Worm (Caenorhabditis elegans) whole organism, mixed stage, embryonic: ENCODE measurements around the gene lsm-8.
"Not testable (repeated sequence)": the region's sequence is repeated elsewhere in the genome, so short reads cannot be mapped to it uniquely, and the experiment has no call there.

Experiments
- M03D4.4 ChIP-seq: sonication (generic microtip); optimal IDR thresholded peaks from 2 replicates; lab custom pipeline; 2017; ENCODE audit warnings: mild to moderate bottlenecking, missing genetic modification characterization, missing compliant biosample characterization
- bed-3 ChIP-seq: fragments of 200-800 bp; sonication (Bioruptor generic); optimal IDR thresholded peaks from 3 replicates; lab custom pipeline; 2018; ENCODE audit warnings: mild to moderate bottlenecking, missing genetic modification characterization, moderate library complexity, missing compliant biosample characterization
- ceh-39 ChIP-seq: fragments of 150-350 bp; optimal IDR thresholded peaks from 2 replicates; lab custom pipeline; 2014; ENCODE audit warnings: missing biosample characterization, missing genetic modification characterization
- ceh-43 ChIP-seq: fragments of 200-800 bp; sonication (Bioruptor generic); optimal IDR thresholded peaks from 2 replicates; lab custom pipeline; 2018; ENCODE audit warnings: mild to moderate bottlenecking, missing genetic modification characterization, moderate library complexity, missing compliant biosample characterization
- ceh-83 ChIP-seq: fragments of 200-800 bp; sonication (Bioruptor generic); optimal IDR thresholded peaks from 2 replicates; lab custom pipeline; 2018; ENCODE audit warnings: mild to moderate bottlenecking, missing genetic modification characterization, missing compliant biosample characterization
- ces-1 ChIP-seq: fragments of 150-350 bp; optimal IDR thresholded peaks from 2 replicates; lab custom pipeline; 2014; ENCODE audit warnings: missing biosample characterization, missing genetic modification reagents, missing genetic modification characterization
- cnd-1 ChIP-seq: fragments of 200-800 bp; sonication (Bioruptor generic); optimal IDR thresholded peaks from 2 replicates; lab custom pipeline; 2018; ENCODE audit warnings: mild to moderate bottlenecking, missing genetic modification characterization, missing compliant biosample characterization
- elt-1 ChIP-seq: sonication (generic microtip); optimal IDR thresholded peaks from 2 replicates; lab custom pipeline; 2017; ENCODE audit warnings: missing genetic modification characterization, mild to moderate bottlenecking, missing compliant biosample characterization, antibody characterized with exemption, moderate library complexity, borderline replicate concordance; ENCODE audit not compliant: insufficient read depth
- elt-3 ChIP-seq: fragments of 150-350 bp; optimal IDR thresholded peaks from 2 replicates; lab custom pipeline; 2014; ENCODE audit warnings: missing biosample characterization, missing genetic modification characterization
- flh-1 ChIP-seq: fragments of 200-800 bp; sonication (Bioruptor generic); optimal IDR thresholded peaks from 2 replicates; lab custom pipeline; 2018; ENCODE audit warnings: mild to moderate bottlenecking, missing genetic modification characterization, moderate library complexity, missing compliant biosample characterization
- ham-2 ChIP-seq: fragments of 200-800 bp; sonication (Bioruptor generic); optimal IDR thresholded peaks from 2 replicates; lab custom pipeline; 2018; ENCODE audit warnings: mild to moderate bottlenecking, missing genetic modification characterization, missing compliant biosample characterization
- hlh-1 ChIP-seq: fragments of 150-350 bp; optimal IDR thresholded peaks from 2 replicates; lab custom pipeline; 2014; ENCODE audit warnings: missing biosample characterization, missing genetic modification reagents, missing genetic modification characterization
- lin-13 ChIP-seq: fragments of 150-350 bp; optimal IDR thresholded peaks from 2 replicates; lab custom pipeline; 2014; ENCODE audit warnings: missing biosample characterization, missing genetic modification characterization
- lin-32 ChIP-seq: fragments of 200-800 bp; sonication (Bioruptor generic); optimal IDR thresholded peaks from 2 replicates; lab custom pipeline; 2018; ENCODE audit warnings: mild to moderate bottlenecking, missing genetic modification characterization, missing compliant biosample characterization
- lsy-2 ChIP-seq: fragments of 150-350 bp; optimal IDR thresholded peaks from 2 replicates; lab custom pipeline; 2014; ENCODE audit warnings: missing biosample characterization, missing genetic modification characterization
- mab-5 ChIP-seq: fragments of 150-350 bp; optimal IDR thresholded peaks from 2 replicates; lab custom pipeline; 2014; ENCODE audit warnings: missing biosample characterization, missing genetic modification characterization
- mep-1 ChIP-seq: fragments of 150-350 bp; optimal IDR thresholded peaks from 2 replicates; lab custom pipeline; 2017; ENCODE audit warnings: missing biosample characterization, missing genetic modification reagents, missing genetic modification characterization, inconsistent platforms
- mls-2 ChIP-seq: sonication (generic microtip); optimal IDR thresholded peaks from 2 replicates; lab custom pipeline; 2016; ENCODE audit warnings: mild to moderate bottlenecking, missing genetic modification characterization, moderate library complexity, missing compliant biosample characterization
- nhr-12 ChIP-seq: fragments of 150-350 bp; optimal IDR thresholded peaks from 2 replicates; lab custom pipeline; 2014; ENCODE audit warnings: missing biosample characterization, missing genetic modification characterization
- nhr-2 ChIP-seq: fragments of 150-350 bp; optimal IDR thresholded peaks from 2 replicates; lab custom pipeline; 2014; ENCODE audit warnings: missing biosample characterization, missing genetic modification characterization
- nhr-237 ChIP-seq: fragments of 150-350 bp; optimal IDR thresholded peaks from 2 replicates; lab custom pipeline; 2014; ENCODE audit warnings: missing biosample characterization, missing genetic modification characterization
- nhr-76 ChIP-seq: sonication (generic microtip); optimal IDR thresholded peaks from 2 replicates; lab custom pipeline; 2017; ENCODE audit warnings: missing biosample characterization, missing genetic modification characterization
- pha-4 ChIP-seq: fragments of 150-350 bp; optimal IDR thresholded peaks from 2 replicates; lab custom pipeline; 2018; ENCODE audit warnings: missing biosample characterization, missing genetic modification reagents, missing genetic modification characterization
- sem-2 ChIP-seq: fragments of 200-800 bp; sonication (Bioruptor generic); optimal IDR thresholded peaks from 2 replicates; lab custom pipeline; 2018; ENCODE audit warnings: mild to moderate bottlenecking, missing genetic modification characterization, missing compliant biosample characterization
- sptf-1 ChIP-seq: sonication (generic microtip); optimal IDR thresholded peaks from 2 replicates; lab custom pipeline; 2017; ENCODE audit warnings: mild to moderate bottlenecking, missing genetic modification characterization, moderate library complexity, missing compliant biosample characterization
- tbx-8 ChIP-seq: fragments of 200-800 bp; sonication (Bioruptor generic); optimal IDR thresholded peaks from 2 replicates; lab custom pipeline; 2018; ENCODE audit warnings: mild to moderate bottlenecking, missing genetic modification characterization, moderate library complexity, missing compliant biosample characterization
- unc-120 ChIP-seq: sonication (generic microtip); optimal IDR thresholded peaks from 2 replicates; lab custom pipeline; 2017; ENCODE audit warnings: missing genetic modification characterization, missing compliant biosample characterization; ENCODE audit not compliant: poor library complexity, severe bottlenecking
- unc-39 ChIP-seq: fragments of 150-350 bp; optimal IDR thresholded peaks from 2 replicates; lab custom pipeline; 2014; ENCODE audit warnings: missing biosample characterization, missing genetic modification characterization
- zip-8 ChIP-seq: fragments of 150-350 bp; optimal IDR thresholded peaks from 2 replicates; lab custom pipeline; 2014; ENCODE audit warnings: missing biosample characterization, missing genetic modification characterization
- ztf-11 ChIP-seq: fragments of 150-350 bp; optimal IDR thresholded peaks from 2 replicates; lab custom pipeline; 2014; ENCODE audit warnings: missing biosample characterization, missing genetic modification characterization

lsm-8 gene

ce11 chrIV:6299523-6299922, 26.8 kb upstream of the lsm-8 start:
- TF ChIP-seq mls-2 (tag; lab: Kevin White, UChicago) (no peak), sem-2 (GFP tag; lab: Kevin White, UChicago) (no peak), cnd-1 (tag; lab: Kevin White, UChicago) (no peak), ceh-39 (tag; lab: Kevin White, UChicago) (no peak), nhr-12 (tag; lab: Kevin White, UChicago) (no peak), ham-2 (GFP tag; lab: Kevin White, UChicago) (no peak), unc-120 (tag; lab: Kevin White, UChicago) (no peak), unc-39 (no peak), ceh-43 (GFP tag; lab: Kevin White, UChicago) (no peak), bed-3 (GFP tag; lab: Kevin White, UChicago) (no peak)

ce11 chrIV:6301764-6302163, 24.6 kb upstream of the lsm-8 start, which contains the start of gene srv-26:
Gene srv-26, minus strand, starts transcription at chrIV:6301864.
- no peak for TF ChIP-seq nhr-2 (tag; lab: Kevin White, UChicago)
- TF ChIP-seq bed-3 (GFP tag; lab: Kevin White, UChicago): no peak
- TF ChIP-seq M03D4.4 (tag; lab: Kevin White, UChicago): no peak
- TF ChIP-seq ceh-83 (GFP tag; lab: Kevin White, UChicago): no peak
- TF ChIP-seq ham-2 (GFP tag; lab: Kevin White, UChicago): no peak
- TF ChIP-seq nhr-12 (tag; lab: Kevin White, UChicago): no peak
- no peak for TF ChIP-seq unc-120 (tag; lab: Kevin White, UChicago)
- no peak for TF ChIP-seq ceh-39 (tag; lab: Kevin White, UChicago)
- no peak for TF ChIP-seq ces-1
- TF ChIP-seq sptf-1 (tag; lab: Kevin White, UChicago): no peak
- TF ChIP-seq mab-5 (tag; lab: Kevin White, UChicago): no peak
- TF ChIP-seq zip-8: no peak
- TF ChIP-seq sem-2 (GFP tag; lab: Kevin White, UChicago): no peak
- TF ChIP-seq mep-1 (tag; lab: Kevin White, UChicago): no peak
- TF ChIP-seq elt-1 (tag; lab: Kevin White, UChicago): no peak
- no peak for TF ChIP-seq pha-4 (tag; lab: Kevin White, UChicago)

DNA sequence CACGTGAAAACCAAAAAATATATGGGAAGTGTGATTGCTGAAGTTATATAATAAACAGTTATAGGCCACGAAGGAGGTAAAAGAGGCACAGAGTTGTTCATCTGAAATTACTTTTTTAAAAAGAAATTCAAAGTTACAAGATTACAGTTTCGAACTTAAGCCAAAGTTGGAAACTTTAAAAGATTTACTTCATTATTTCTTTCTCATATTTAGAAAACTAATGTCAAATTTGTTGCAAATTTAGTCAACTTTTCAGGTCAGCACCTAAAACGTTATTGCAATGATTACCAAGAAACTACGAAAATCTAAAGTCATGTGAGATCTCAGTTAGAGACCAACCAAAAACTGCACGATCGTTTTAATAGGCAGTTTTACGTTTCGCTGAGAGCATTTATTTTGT, 22.7 kb upstream of the lsm-8 start, which contains the start of gene srv-25:
Gene srv-25, minus strand, starts transcription at position 101 of the 400 bp plus-strand sequence.
- TF ChIP-seq unc-120 (tag; lab: Kevin White, UChicago): no peak
- no peak for TF ChIP-seq nhr-76 (tag; lab: Kevin White, UChicago)
- no peak for TF ChIP-seq lsy-2 (tag; lab: Kevin White, UChicago)
- TF ChIP-seq lin-13 (tag; lab: Kevin White, UChicago): no peak

ce11 chrIV:6307439-6307838, 18.9 kb upstream of the lsm-8 start, which contains the start of gene csp-2:
Gene csp-2, plus strand, starts transcription at chrIV:6307739.
- TF ChIP-seq elt-1 (tag; lab: Kevin White, UChicago) (no peak), mls-2 (tag; lab: Kevin White, UChicago) (no peak), hlh-1 (tag; lab: Kevin White, UChicago) (no peak), pha-4 (tag; lab: Kevin White, UChicago) (no peak), ceh-43 (GFP tag; lab: Kevin White, UChicago) (no peak), ceh-83 (GFP tag; lab: Kevin White, UChicago) (no peak), ceh-39 (tag; lab: Kevin White, UChicago) (no peak), sem-2 (GFP tag; lab: Kevin White, UChicago) (no peak), sptf-1 (tag; lab: Kevin White, UChicago) (no peak), mep-1 (tag; lab: Kevin White, UChicago) (no peak), cnd-1 (tag; lab: Kevin White, UChicago) (no peak), unc-39 (no peak), nhr-76 (tag; lab: Kevin White, UChicago) (no peak), lin-32 (GFP tag; lab: Kevin White, UChicago) (no peak), ces-1 (no peak), ztf-11 (tag; lab: Kevin White, UChicago) (no peak), tbx-8 (no peak), nhr-237 (tag; lab: Kevin White, UChicago) (no peak)
- TF ChIP-seq, all 35 proteins: peak for 0

- not testable (repeated sequence) for TF ChIP-seq elt-3; flh-1 (GFP tag; lab: Kevin White, UChicago); ceh-83 (GFP tag; lab: Kevin White, UChicago)
Measured at ce11 chrIV:6317357-6317756, 9.0 kb upstream of the lsm-8 start, which contains the start of gene Y73B6BL.12. Gene Y73B6BL.12, minus strand, starts transcription at chrIV:6317457.
